Fruit fly (Drosophila melanogaster) whole organism, adult: ENCODE results near the gene CG31431.

Source experiments
- CG12768 ChIP-seq: fragments of 200-800 bp; sonication (Bioruptor generic); optimal IDR thresholded peaks from 2 replicates; lab custom pipeline; 2017; ENCODE audit warnings: missing biosample characterization, missing genetic modification characterization, mild to moderate bottlenecking, moderate library complexity, missing genetic modification reagents
- CG14711 ChIP-seq: fragments of 200-800 bp; sonication (Bioruptor generic); optimal IDR thresholded peaks from 2 replicates; lab custom pipeline; 2018; ENCODE audit warnings: missing biosample characterization, mild to moderate bottlenecking, missing genetic modification characterization, moderate library complexity
- CG1620 ChIP-seq: fragments of 200-800 bp; sonication (Bioruptor generic); optimal IDR thresholded peaks from 2 replicates; lab custom pipeline; 2016; ENCODE audit warnings: missing biosample characterization, missing genetic modification characterization
- CG5204 ChIP-seq: fragments of 200-800 bp; sonication (Bioruptor generic); optimal IDR thresholded peaks from 2 replicates; lab custom pipeline; 2016; ENCODE audit warnings: missing biosample characterization, missing genetic modification characterization
- CG7045 ChIP-seq: fragments of 200-800 bp; sonication (Bioruptor generic); optimal IDR thresholded peaks from 2 replicates; lab custom pipeline; 2017; ENCODE audit warnings: missing biosample characterization, mild to moderate bottlenecking, missing genetic modification characterization
- CG7101 ChIP-seq: fragments of 200-800 bp; sonication (Bioruptor generic); optimal IDR thresholded peaks from 2 replicates; lab custom pipeline; 2018; ENCODE audit warnings: missing biosample characterization, mild to moderate bottlenecking, missing genetic modification characterization, moderate library complexity
- Clk ChIP-seq: fragments of 200-800 bp; sonication (Bioruptor generic); optimal IDR thresholded peaks from 2 replicates; lab custom pipeline; 2017; ENCODE audit warnings: missing biosample characterization, missing genetic modification characterization
- Hr96 ChIP-seq: fragments of 200-800 bp; sonication (Bioruptor generic); optimal IDR thresholded peaks from 2 replicates; lab custom pipeline; 2016; ENCODE audit warnings: missing biosample characterization, missing genetic modification characterization
- cic ChIP-seq: fragments of 200-800 bp; sonication (Bioruptor generic); optimal IDR thresholded peaks from 2 replicates; lab custom pipeline; 2017; ENCODE audit warnings: missing biosample characterization, mild to moderate bottlenecking, missing genetic modification characterization, moderate library complexity
- cnc ChIP-seq, 2 experiments: fragments of >200 bp; optimal IDR thresholded peaks; 2 replicates each; lab custom pipeline; 2017
- kay ChIP-seq: fragments of 200-800 bp; sonication (Bioruptor generic); peaks from one replicate; lab custom pipeline; 2016; ENCODE audit warnings: missing biosample characterization, missing genetic modification characterization, borderline replicate concordance
- ovo ChIP-seq: fragments of 200-800 bp; sonication (Bioruptor generic); optimal IDR thresholded peaks from 2 replicates; lab custom pipeline; 2016; ENCODE audit warnings: missing biosample characterization, missing genetic modification characterization
- pad ChIP-seq: fragments of 200-800 bp; sonication (Bioruptor generic); optimal IDR thresholded peaks from 3 replicates; lab custom pipeline; 2017; ENCODE audit warnings: missing biosample characterization, missing genetic modification characterization, mild to moderate bottlenecking, moderate library complexity, missing genetic modification reagents
- toe ChIP-seq: fragments of 200-800 bp; sonication (Bioruptor generic); optimal IDR thresholded peaks from 2 replicates; lab custom pipeline; 2016; ENCODE audit warnings: missing biosample characterization, missing genetic modification characterization

DNA sequence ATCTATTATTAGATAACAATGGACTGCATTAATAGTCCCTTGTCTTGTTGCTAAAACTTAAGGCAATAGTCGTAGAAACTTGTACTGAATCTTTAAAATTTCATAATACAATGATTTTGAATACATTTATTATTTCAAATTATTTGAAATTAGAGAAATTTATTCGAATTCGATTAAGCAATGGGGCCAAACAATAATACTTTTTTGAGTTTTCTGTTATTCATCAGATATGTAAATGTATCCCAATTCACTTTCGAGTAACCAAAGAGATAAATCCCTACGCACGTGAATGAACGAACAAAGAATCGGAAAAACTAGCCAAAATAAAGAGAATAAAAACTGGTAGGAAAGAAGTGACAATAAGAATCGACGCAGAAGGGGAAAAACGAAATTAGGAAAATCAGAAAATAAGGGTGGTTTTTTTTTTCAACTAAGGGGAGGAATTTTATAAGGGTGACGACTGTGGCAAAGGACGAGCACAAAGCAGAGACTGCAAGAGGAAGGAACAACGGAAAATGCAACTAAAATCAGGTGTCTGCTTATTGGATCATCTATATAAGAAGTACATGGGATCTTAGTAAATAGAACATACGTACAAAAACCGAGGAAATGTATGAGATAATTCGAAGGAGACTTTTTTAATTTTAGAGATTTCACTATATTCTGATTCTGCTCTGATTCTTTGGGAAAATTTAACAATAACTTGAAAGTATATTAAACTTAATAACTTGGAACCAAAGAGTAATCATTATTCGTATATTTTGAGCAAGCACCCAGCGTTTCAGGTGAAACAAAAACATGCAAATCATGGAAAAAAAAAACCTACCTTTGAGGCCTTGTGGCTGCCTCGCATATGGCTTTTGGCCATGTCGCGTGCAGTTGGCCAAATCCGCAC is 15.7 kb upstream of the CG31431 start:
- no peak for TF ChIP-seq cic
- no peak for TF ChIP-seq Hr96 (GFP tag; lab: Kevin White, UChicago)
- TF ChIP-seq toe (GFP tag; lab: Kevin White, UChicago), result no peak
- TF ChIP-seq CG14711 (tag; lab: Kevin White, UChicago), result no peak
- TF ChIP-seq CG5204, result no peak
- no peak for TF ChIP-seq cnc (optimal IDR thresholded peaks at IDR 0.05; lab: Kevin White, UChicago)
- no peak for TF ChIP-seq pad
- no peak for TF ChIP-seq CG7101
- no peak for TF ChIP-seq CG1620 (GFP tag; lab: Kevin White, UChicago)
- no peak for TF ChIP-seq Clk (GFP tag; lab: Kevin White, UChicago)
- peak; percentile 79 for TF ChIP-seq kay (GFP tag; lab: Kevin White, UChicago)
- no peak for TF ChIP-seq ovo (GFP tag; lab: Kevin White, UChicago)
- no peak for TF ChIP-seq CG12768 (GFP tag; lab: Kevin White, UChicago)
- TF ChIP-seq CG7045 (GFP tag; lab: Kevin White, UChicago), result no peak
